Fruit fly (Drosophila melanogaster) whole organism, embryonic: Measurements from ENCODE around the gene CG13893.

Source experiments
- ATbp ChIP-seq: fragments of 200-800 bp; sonication (Bioruptor generic); optimal IDR thresholded peaks from 2 replicates; lab custom pipeline; 2017; ENCODE audit warnings: missing biosample characterization, mild to moderate bottlenecking, missing genetic modification characterization, missing genetic modification reagents
- CG11093 ChIP-seq: fragments of 200-800 bp; sonication (Bioruptor generic); IDR thresholded peaks from 3 replicates; pipeline ENCODE4 v1.3.6; 2022; ENCODE audit warnings: missing biosample characterization, missing genetic modification characterization
- CG11696 ChIP-seq: fragments of 200-800 bp; sonication (Bioruptor generic); IDR thresholded peaks from 2 replicates; pipeline ENCODE4 v1.3.6; 2022; ENCODE audit warnings: missing biosample characterization, missing genetic modification characterization
- CG12391 ChIP-seq: fragments of 200-800 bp; sonication (Bioruptor generic); optimal IDR thresholded peaks from 3 replicates; lab custom pipeline; 2018; ENCODE audit warnings: missing biosample characterization, mild to moderate bottlenecking, missing genetic modification characterization, moderate library complexity
- CG13287 ChIP-seq: fragments of 200-800 bp; sonication (Bioruptor generic); IDR thresholded peaks from 2 replicates; pipeline ENCODE4 v1.3.6; 2022; ENCODE audit warnings: missing biosample characterization, missing genetic modification characterization; ENCODE audit not compliant: partially characterized antibody
- CG13424 ChIP-seq: fragments of 200-800 bp; sonication (Bioruptor generic); optimal IDR thresholded peaks from 2 replicates; lab custom pipeline; 2019; ENCODE audit warnings: missing biosample characterization, mild to moderate bottlenecking, missing genetic modification characterization, moderate library complexity
- CG14710 ChIP-seq: fragments of 200-800 bp; sonication (Bioruptor generic); optimal IDR thresholded peaks from 3 replicates; lab custom pipeline; 2019; ENCODE audit warnings: missing biosample characterization, mild to moderate bottlenecking, missing genetic modification characterization, moderate library complexity
- CG1603 ChIP-seq: fragments of 200-800 bp; sonication (Bioruptor generic); optimal IDR thresholded peaks from 2 replicates; lab custom pipeline; 2019; ENCODE audit warnings: missing biosample characterization, mild to moderate bottlenecking, missing genetic modification characterization, moderate library complexity
- CG17186 ChIP-seq: fragments of 200-800 bp; sonication (Bioruptor generic); optimal IDR thresholded peaks from 3 replicates; lab custom pipeline; 2017; ENCODE audit warnings: missing biosample characterization, missing genetic modification reagents, missing genetic modification characterization
- CG17829 ChIP-seq: fragments of 200-800 bp; optimal IDR thresholded peaks from 2 replicates; lab custom pipeline; 2019; ENCODE audit warnings: missing biosample characterization, mild to moderate bottlenecking, missing genetic modification characterization, moderate library complexity
- CG18262 ChIP-seq: fragments of 200-800 bp; optimal IDR thresholded peaks from 3 replicates; lab custom pipeline; 2019; ENCODE audit warnings: missing biosample characterization, mild to moderate bottlenecking, missing genetic modification characterization, moderate library complexity
- CG2712 ChIP-seq: fragments of 200-800 bp; optimal IDR thresholded peaks from 3 replicates; lab custom pipeline; 2019; ENCODE audit warnings: missing biosample characterization, mild to moderate bottlenecking, missing genetic modification characterization, moderate library complexity
- CG2875 ChIP-seq: fragments of 200-800 bp; sonication (Bioruptor generic); optimal IDR thresholded peaks from 2 replicates; lab custom pipeline; 2017; ENCODE audit warnings: missing biosample characterization, mild to moderate bottlenecking, missing genetic modification characterization, missing genetic modification reagents
- CG30403 ChIP-seq: fragments of 200-800 bp; sonication (Bioruptor generic); optimal IDR thresholded peaks from 3 replicates; lab custom pipeline; 2016; ENCODE audit warnings: missing biosample characterization, missing genetic modification characterization
- CG4360 ChIP-seq: fragments of 200-800 bp; sonication (Bioruptor generic); IDR thresholded peaks from 2 replicates; pipeline ENCODE4 v1.3.6; 2022; ENCODE audit warnings: missing biosample characterization, missing genetic modification characterization
- CG5180 ChIP-seq: fragments of 200-800 bp; sonication (Bioruptor generic); optimal IDR thresholded peaks from 3 replicates; lab custom pipeline; 2017; ENCODE audit warnings: missing biosample characterization, missing genetic modification characterization, mild to moderate bottlenecking, moderate library complexity, missing genetic modification reagents
- CG6791 ChIP-seq: fragments of 200-800 bp; sonication (Bioruptor generic); IDR thresholded peaks from 3 replicates; pipeline ENCODE4 v1.3.6; 2022; ENCODE audit warnings: missing biosample characterization, missing genetic modification characterization; ENCODE audit not compliant: partially characterized antibody
- CG8359 ChIP-seq: fragments of 200-800 bp; sonication (Bioruptor generic); optimal IDR thresholded peaks from 2 replicates; lab custom pipeline; 2017; ENCODE audit warnings: missing biosample characterization, mild to moderate bottlenecking, missing genetic modification characterization, borderline replicate concordance
- CG9727 ChIP-seq: fragments of 200-800 bp; sonication (Bioruptor generic); optimal IDR thresholded peaks from 3 replicates; lab custom pipeline; 2017; ENCODE audit warnings: missing biosample characterization, mild to moderate bottlenecking, missing genetic modification characterization
- D ChIP-seq, 2 experiments: fragments of 200-800 bp in 1 of 2; fragments of >200 bp in 1 of 2; sonication (Bioruptor generic) in 1 of 2; optimal IDR thresholded peaks; 2 replicates in 1 of 2; 3 replicates in 1 of 2; lab custom pipeline; 2017; ENCODE audit warnings: mild to moderate bottlenecking in 1 of 2, missing biosample characterization in 1 of 2, missing genetic modification characterization in 1 of 2, missing genetic modification reagents in 1 of 2
- Dbx ChIP-seq: fragments of 200-800 bp; sonication (Bioruptor generic); IDR thresholded peaks from 3 replicates; pipeline ENCODE4 v1.3.6; 2022; ENCODE audit warnings: missing biosample characterization, missing genetic modification characterization
- Drgx ChIP-seq: fragments of 200-800 bp; sonication (Bioruptor generic); IDR thresholded peaks from 2 replicates; pipeline ENCODE4 v1.3.6; 2022; ENCODE audit warnings: missing biosample characterization, missing genetic modification characterization
- H15 ChIP-seq: fragments of 200-800 bp; sonication (Bioruptor generic); IDR thresholded peaks from 3 replicates; pipeline ENCODE4 v1.3.6; 2022; ENCODE audit warnings: missing biosample characterization, missing genetic modification characterization
- Hmx ChIP-seq: fragments of 200-800 bp; sonication (Bioruptor generic); optimal IDR thresholded peaks from 2 replicates; lab custom pipeline; 2016; ENCODE audit warnings: missing biosample characterization, missing genetic modification characterization
- Neu2 ChIP-seq: fragments of 200-800 bp; sonication (Bioruptor generic); optimal IDR thresholded peaks from 3 replicates; lab custom pipeline; 2016; ENCODE audit warnings: missing biosample characterization, missing genetic modification characterization, borderline replicate concordance
- Ptx1 ChIP-seq: fragments of 200-800 bp; sonication (Bioruptor generic); IDR thresholded peaks from 2 replicates; pipeline ENCODE4 v1.3.6; 2022; ENCODE audit warnings: missing biosample characterization, missing genetic modification characterization
- Side ChIP-seq: fragments of 200-800 bp; sonication (Bioruptor generic); optimal IDR thresholded peaks from 2 replicates; lab custom pipeline; 2016; ENCODE audit warnings: missing biosample characterization, missing genetic modification characterization
- az2 ChIP-seq: fragments of 200-800 bp; sonication (Bioruptor generic); optimal IDR thresholded peaks from 3 replicates; lab custom pipeline; 2016; ENCODE audit warnings: missing biosample characterization, missing genetic modification characterization
- bab2 ChIP-seq: fragments of 200-800 bp; sonication (Bioruptor generic); optimal IDR thresholded peaks from 2 replicates; lab custom pipeline; 2016; ENCODE audit warnings: missing biosample characterization, missing genetic modification characterization
- ewg ChIP-seq: fragments of 200-800 bp; sonication (Bioruptor generic); optimal IDR thresholded peaks from 3 replicates; lab custom pipeline; 2017; ENCODE audit warnings: mild to moderate bottlenecking, missing biosample characterization, missing genetic modification reagents, missing genetic modification characterization
- exex ChIP-seq: fragments of 200-800 bp; sonication (Bioruptor generic); optimal IDR thresholded peaks from 4 replicates; lab custom pipeline; 2018; ENCODE audit warnings: missing biosample characterization, mild to moderate bottlenecking, missing genetic modification characterization, moderate library complexity
- fd96Cb ChIP-seq: fragments of 200-800 bp; sonication (Bioruptor generic); optimal IDR thresholded peaks from 2 replicates; lab custom pipeline; 2018; ENCODE audit warnings: missing biosample characterization, mild to moderate bottlenecking, missing genetic modification characterization, moderate library complexity
- grau ChIP-seq: fragments of 200-800 bp; optimal IDR thresholded peaks from 3 replicates; lab custom pipeline; 2019; ENCODE audit warnings: missing biosample characterization, mild to moderate bottlenecking, missing genetic modification characterization, moderate library complexity
- kni ChIP-seq: fragments of 200-800 bp; sonication (Bioruptor generic); optimal IDR thresholded peaks from 3 replicates; lab custom pipeline; 2017; ENCODE audit warnings: mild to moderate bottlenecking, missing biosample characterization, missing genetic modification reagents, missing genetic modification characterization
- lbe ChIP-seq: fragments of 200-800 bp; sonication (Bioruptor generic); optimal IDR thresholded peaks from 2 replicates; lab custom pipeline; 2016; ENCODE audit warnings: missing biosample characterization, mild to moderate bottlenecking, missing genetic modification characterization
- lola ChIP-seq, 3 experiments: fragments of >200 bp in 2 of 3; fragments of 200-800 bp in 1 of 3; sonication (Bioruptor generic) in 1 of 3; optimal IDR thresholded peaks; 2 replicates each; lab custom pipeline; 2017 to 2019; ENCODE audit warnings: missing biosample characterization in 3 of 3, missing genetic modification characterization in 3 of 3, mild to moderate bottlenecking in 1 of 3, moderate library complexity in 1 of 3
- nmo ChIP-seq: fragments of 200-800 bp; sonication (Bioruptor generic); optimal IDR thresholded peaks from 2 replicates; lab custom pipeline; 2018; ENCODE audit warnings: missing biosample characterization, mild to moderate bottlenecking, missing genetic modification characterization, moderate library complexity
- nom ChIP-seq: fragments of 200-800 bp; sonication (Bioruptor generic); optimal IDR thresholded peaks from 2 replicates; lab custom pipeline; 2017; ENCODE audit warnings: missing biosample characterization, missing genetic modification characterization, mild to moderate bottlenecking, moderate library complexity, missing genetic modification reagents
- prd ChIP-seq, 3 experiments: fragments of >200 bp in 2 of 3; fragments of 200-800 bp in 1 of 3; sonication (Bioruptor generic) in 1 of 3; optimal IDR thresholded peaks in 2 of 3; IDR thresholded peaks in 1 of 3; 2 replicates in 2 of 3; 3 replicates in 1 of 3; pipeline versions ENCODE4 v1.3.6 to Lab custom; 2017 to 2022; ENCODE audit warnings: missing biosample characterization in 1 of 3, missing genetic modification characterization in 1 of 3
- ranshi ChIP-seq: fragments of 200-800 bp; sonication (Bioruptor generic); IDR thresholded peaks from 2 replicates; pipeline ENCODE4 v1.3.6; 2022; ENCODE audit warnings: missing biosample characterization, missing genetic modification characterization
- row ChIP-seq: fragments of 200-800 bp; sonication (Bioruptor generic); IDR thresholded peaks from 3 replicates; pipeline ENCODE4 v1.3.6; 2022; ENCODE audit warnings: missing biosample characterization, missing genetic modification characterization
- ttk ChIP-seq: fragments of 200-800 bp; sonication (Bioruptor generic); IDR thresholded peaks from 2 replicates; pipeline ENCODE4 v2.1.2; 2022; ENCODE audit warnings: missing biosample characterization, missing genetic modification characterization
- wor ChIP-seq: fragments of 200-800 bp; sonication (Bioruptor generic); IDR thresholded peaks from 2 replicates; pipeline ENCODE4 v1.3.6; 2022; ENCODE audit warnings: missing biosample characterization, missing genetic modification characterization
- zf30C ChIP-seq: fragments of 200-800 bp; sonication (Bioruptor generic); optimal IDR thresholded peaks from 3 replicates; lab custom pipeline; 2018; ENCODE audit warnings: missing biosample characterization, mild to moderate bottlenecking, missing genetic modification characterization

Gene CG13893

DNA sequence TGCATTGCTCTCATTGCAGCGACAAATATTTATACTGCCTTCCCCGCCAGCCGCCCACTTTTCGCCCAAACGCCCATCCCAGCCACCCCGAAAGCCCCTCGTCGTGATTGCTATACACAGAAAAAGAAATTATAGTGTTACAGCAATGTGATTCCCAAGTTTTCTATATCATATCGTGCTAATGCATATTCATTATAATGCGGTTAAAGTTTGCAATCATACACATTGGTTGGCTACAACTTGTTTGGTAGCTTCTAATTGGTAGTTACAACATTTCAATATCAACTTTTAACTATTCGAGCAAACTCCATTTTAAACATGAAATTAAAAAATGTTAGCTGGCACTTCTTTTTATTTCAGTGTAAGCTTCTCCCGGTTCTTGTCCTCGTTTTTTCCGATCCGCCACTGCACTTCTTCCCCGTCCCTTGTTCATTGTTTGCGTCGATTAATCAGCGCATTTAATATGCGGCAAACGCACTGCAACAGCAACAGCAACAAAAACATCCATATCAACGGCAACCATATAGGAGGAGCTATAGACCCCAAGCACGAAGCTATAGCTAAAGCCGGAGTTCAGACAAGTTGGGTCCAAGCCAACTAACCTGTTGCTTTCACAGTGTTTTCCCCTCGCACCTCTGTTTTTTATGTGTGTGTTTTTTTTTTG lies 37.7 kb downstream of the CG13893 start (continued):
- TF ChIP-seq CG8359 (GFP tag; lab: Kevin White, UChicago), result peak; percentile 9
- TF ChIP-seq bab2, result peak; percentile 16
- peak; percentile 41 for TF ChIP-seq CG18262 (tag; lab: Kevin White, UChicago)
- TF ChIP-seq ewg (GFP tag; lab: Kevin White, UChicago), result peak; percentile 15
- TF ChIP-seq D (optimal IDR thresholded peaks at IDR 0.05; lab: Kevin White, UChicago), result no peak
- TF ChIP-seq D (GFP tag; optimal IDR thresholded peaks at IDR 0.05; lab: Kevin White, UChicago), result peak; percentile 15
- TF ChIP-seq CG17186 (GFP tag; lab: Kevin White, UChicago), result no peak
- no peak for TF ChIP-seq H15 (GFP tag; lab: Robert Waterston, UW)
- peak; percentile 75 for TF ChIP-seq Drgx (GFP tag; lab: Robert Waterston, UW)
- no peak for TF ChIP-seq Side (GFP tag; lab: Kevin White, UChicago)
- TF ChIP-seq CG14710 (tag; lab: Kevin White, UChicago), result peak; percentile 39
- no peak for TF ChIP-seq CG6791
- TF ChIP-seq lbe (GFP tag; lab: Kevin White, UChicago), result peak; percentile 18
- TF ChIP-seq CG13287 (GFP tag; lab: Robert Waterston, UW), result no peak
- TF ChIP-seq az2 (GFP tag; lab: Kevin White, UChicago), result peak; percentile 21
- peak; percentile 40 for TF ChIP-seq CG2712 (tag; lab: Kevin White, UChicago)
- no peak for TF ChIP-seq CG1603
- TF ChIP-seq CG11696 (GFP tag; lab: Robert Waterston, UW), result no peak
- no peak for TF ChIP-seq ranshi (GFP tag; lab: Robert Waterston, UW)
- no peak for TF ChIP-seq grau (tag; lab: Kevin White, UChicago)
- TF ChIP-seq Neu2 (GFP tag; lab: Kevin White, UChicago), result no peak
- TF ChIP-seq CG17829, result peak; percentile 2
- peak; percentile 16 for TF ChIP-seq zf30C (GFP tag; lab: Kevin White, UChicago)
- peak; percentile 59 for TF ChIP-seq nom (GFP tag; lab: Kevin White, UChicago)
- peak; percentile 12 for TF ChIP-seq CG13424 (tag; lab: Kevin White, UChicago)
- no peak for TF ChIP-seq Dbx (GFP tag; lab: Robert Waterston, UW)
- TF ChIP-seq lola (GFP tag; optimal IDR thresholded peaks at IDR 0.05; lab: Kevin White, UChicago), result peak in 1 of 3 experiments; percentile 54
- TF ChIP-seq CG12391 (tag; lab: Kevin White, UChicago), result peak; percentile 29
- no peak for TF ChIP-seq CG9727 (GFP tag; lab: Kevin White, UChicago)
- TF ChIP-seq fd96Cb (tag; lab: Kevin White, UChicago), result peak; percentile 41
- TF ChIP-seq Hmx (GFP tag; lab: Kevin White, UChicago), result no peak
- TF ChIP-seq CG5180 (GFP tag; lab: Kevin White, UChicago), result peak; percentile 88
- 0 out of 3 replicates have a peak, but pooled peaks have one; percentile 14 for TF ChIP-seq row
- no peak for TF ChIP-seq ttk (GFP tag; lab: Robert Waterston, UW)
- TF ChIP-seq kni (GFP tag; lab: Kevin White, UChicago), result peak; percentile 48
- no peak for TF ChIP-seq prd (optimal IDR thresholded peaks at IDR 0.05; lab: Kevin White, UChicago)
- no peak for TF ChIP-seq prd (GFP tag; IDR thresholded peaks at IDR 0.05; lab: Robert Waterston, UW)
- TF ChIP-seq ATbp (GFP tag; lab: Kevin White, UChicago), result peak; percentile 41
- TF ChIP-seq nmo, result peak; percentile 56
- TF ChIP-seq CG30403 (GFP tag; lab: Kevin White, UChicago), result peak; percentile 16
- TF ChIP-seq CG2875 (GFP tag; lab: Kevin White, UChicago), result peak; percentile 20
- TF ChIP-seq exex (tag; lab: Kevin White, UChicago), result no peak
- TF ChIP-seq CG4360 (GFP tag; lab: Robert Waterston, UW), result 0 out of 2 replicates have a peak, but pooled peaks have one; percentile 26
- peak; percentile 45; the same call in 1 of the 3 replicates for TF ChIP-seq CG11093 (GFP tag; lab: Robert Waterston, UW)
- TF ChIP-seq Ptx1 (GFP tag; lab: Robert Waterston, UW), result no peak
- TF ChIP-seq wor (GFP tag; lab: Robert Waterston, UW), result 0 out of 2 replicates have a peak, but pooled peaks have one; percentile 36
